Worm (Caenorhabditis elegans): ENCODE data around the gene lips-2.

- TF ChIP-seq tbx-11 (GFP tag; IDR thresholded peaks at IDR 0.05) = no peak
- no peak for TF ChIP-seq ama-1 (optimal IDR thresholded peaks at IDR 0.05)
- no peak for TF ChIP-seq flt-1 (GFP tag; IDR thresholded peaks at IDR 0.05)
- no peak for TF ChIP-seq hmg-4 (GFP tag; optimal IDR thresholded peaks at IDR 0.05)
- TF ChIP-seq F13C5.2 (tag; optimal IDR thresholded peaks at IDR 0.05) = no peak
- TF ChIP-seq ceh-36 (tag; optimal IDR thresholded peaks at IDR 0.05) = no peak
- no peak for TF ChIP-seq hnd-1 (tag; optimal IDR thresholded peaks at IDR 0.05)
- TF ChIP-seq hmbx-1 (tag; optimal IDR thresholded peaks at IDR 0.05) = no peak
- TF ChIP-seq tbx-37 (GFP tag; conservative IDR thresholded peaks at IDR 0.05) = no peak
- TF ChIP-seq tra-4 (tag; optimal IDR thresholded peaks at IDR 0.05) = no peak
- TF ChIP-seq B0310.2 (tag; optimal IDR thresholded peaks at IDR 0.05) = no peak
- TF ChIP-seq scrt-1 (GFP tag; IDR thresholded peaks at IDR 0.05) = no peak
Observed at ce11 chrX:12335808-12336207, 50.2 kb downstream of the lips-2 start, which contains the start of gene srd-48.
